Fruit fly (Drosophila melanogaster): ENCODE data around the gene htk.

htk gene

dm6 chrX:18843229-18844033, at the start of gene htk:
Gene htk (plus strand): TSS chrX:18843663.
- TF ChIP-seq noc (tag; optimal IDR thresholded peaks at IDR 0.05): no peak

- no peak for TF ChIP-seq noc (tag; optimal IDR thresholded peaks at IDR 0.05)
Measured at dm6 chrX:18797567-18797966, 45.9 kb upstream of the htk start, which contains the start of gene bnb. Gene bnb (minus strand): TSS chrX:18797687.

- no peak for TF ChIP-seq noc (tag; optimal IDR thresholded peaks at IDR 0.05)
Measured at dm6 chrX:18799307-18799855, 44.1 kb upstream of the htk start.

- no peak for TF ChIP-seq noc (tag; optimal IDR thresholded peaks at IDR 0.05)
Measured at dm6 chrX:18800167-18800566, 43.3 kb upstream of the htk start.

- no peak for TF ChIP-seq noc (tag; optimal IDR thresholded peaks at IDR 0.05)
Measured at dm6 chrX:18801293-18801692, 42.2 kb upstream of the htk start.

- TF ChIP-seq noc (tag; optimal IDR thresholded peaks at IDR 0.05): no peak
Measured at dm6 chrX:18805036-18805435, 38.4 kb upstream of the htk start.

- TF ChIP-seq noc (tag; optimal IDR thresholded peaks at IDR 0.05): no peak
Measured at dm6 chrX:18806365-18806764, 37.1 kb upstream of the htk start, which contains the start of gene CG7058. Gene CG7058 (plus strand): TSS chrX:18806694.

dm6 chrX:18812111-18812510, 31.4 kb upstream of the htk start:
- TF ChIP-seq noc (tag; optimal IDR thresholded peaks at IDR 0.05): no peak

- no peak for TF ChIP-seq noc (tag; optimal IDR thresholded peaks at IDR 0.05)
Measured at dm6 chrX:18813049-18813448, 30.4 kb upstream of the htk start, which contains the start of gene CG42450. Gene CG42450 (plus strand): TSS chrX:18813297.

dm6 chrX:18814373-18814772, 29.1 kb upstream of the htk start:
- TF ChIP-seq noc (tag; optimal IDR thresholded peaks at IDR 0.05): no peak

dm6 chrX:18814944-18815343, 28.5 kb upstream of the htk start:
- TF ChIP-seq noc (tag; optimal IDR thresholded peaks at IDR 0.05): no peak

- no peak for TF ChIP-seq noc (tag; optimal IDR thresholded peaks at IDR 0.05)
Measured at dm6 chrX:18830396-18830795, 13.1 kb upstream of the htk start, which contains the start of gene CG7101. Gene CG7101 (plus strand): TSS chrX:18830591.

dm6 chrX:18832371-18832852, 11.1 kb upstream of the htk start, which contains the start of gene Pvf1:
Gene Pvf1 (plus strand): TSS chrX:18832682.
- no peak for TF ChIP-seq noc (tag; optimal IDR thresholded peaks at IDR 0.05)

dm6 chrX:18834399-18834798, 9.1 kb upstream of the htk start:
- TF ChIP-seq noc (tag; optimal IDR thresholded peaks at IDR 0.05): no peak

dm6 chrX:18835003-18835402, 8.5 kb upstream of the htk start:
- TF ChIP-seq noc (tag; optimal IDR thresholded peaks at IDR 0.05): no peak

dm6 chrX:18835500-18835899, 8.0 kb upstream of the htk start:
- no peak for TF ChIP-seq noc (tag; optimal IDR thresholded peaks at IDR 0.05)

- no peak for TF ChIP-seq noc (tag; optimal IDR thresholded peaks at IDR 0.05)
Measured at dm6 chrX:18836315-18836714, 7.1 kb upstream of the htk start.
